Worm (Caenorhabditis elegans) whole organism, young adult: ENCODE measurements around the gene C17G10.6.

Source experiments
- B0019.2 ChIP-seq: fragments of 200-800 bp; sonication (Bioruptor generic); conservative IDR thresholded peaks from 2 replicates; pipeline ENCODE4 v1.3.6; 2022; ENCODE audit warnings: missing genetic modification reagents, missing genetic modification characterization, missing compliant biosample characterization
- B0035.1 ChIP-seq: sonication (generic microtip); optimal IDR thresholded peaks from 2 replicates; lab custom pipeline; 2016; ENCODE audit warnings: missing genetic modification characterization, mild to moderate bottlenecking, missing compliant biosample characterization, missing genotype, missing genetic modification reagents
- D2030.7 ChIP-seq: fragments of 200-800 bp; sonication (Bioruptor generic); IDR thresholded peaks from 2 replicates; pipeline ENCODE4 v1.3.6; 2022; ENCODE audit warnings: missing genetic modification reagents, missing genetic modification characterization, missing compliant biosample characterization
- F10E7.11 ChIP-seq: sonication (generic microtip); optimal IDR thresholded peaks from 2 replicates; lab custom pipeline; 2017; ENCODE audit warnings: mild to moderate bottlenecking, missing genetic modification characterization, moderate library complexity, missing compliant biosample characterization
- K11D2.4 ChIP-seq: fragments of 200-800 bp; sonication (Bioruptor generic); IDR thresholded peaks from 2 replicates; pipeline ENCODE4 v1.3.6; 2022; ENCODE audit warnings: missing genetic modification reagents, missing genetic modification characterization, missing compliant biosample characterization
- K12H6.12 ChIP-seq: fragments of 200-800 bp; sonication (Bioruptor generic); optimal IDR thresholded peaks from 2 replicates; lab custom pipeline; 2018; ENCODE audit warnings: mild to moderate bottlenecking, missing genetic modification characterization, missing compliant biosample characterization
- Y53F4B.3 ChIP-seq: fragments of 200-800 bp; sonication (Bioruptor generic); IDR thresholded peaks from 2 replicates; pipeline ENCODE4 v1.3.6; 2022; ENCODE audit warnings: missing genetic modification reagents, missing genetic modification characterization, missing compliant biosample characterization
- ama-1 ChIP-seq, 3 experiments: fragments of 150-350 bp in 1 of 3; sonication (generic microtip) in 2 of 3; optimal IDR thresholded peaks; 2 replicates each; lab custom pipeline; 2014 to 2018; ENCODE audit warnings: missing biosample characterization in 2 of 3, missing genetic modification characterization in 2 of 3, missing genetic modification reagents in 2 of 3
- attf-5 ChIP-seq: fragments of 200-800 bp; sonication (Bioruptor generic); optimal IDR thresholded peaks from 2 replicates; lab custom pipeline; 2018; ENCODE audit warnings: mild to moderate bottlenecking, missing genetic modification characterization, missing compliant biosample characterization
- bed-2 ChIP-seq: fragments of 200-800 bp; sonication (Bioruptor generic); IDR thresholded peaks from 2 replicates; pipeline ENCODE4 v1.3.6; 2022; ENCODE audit warnings: missing genetic modification reagents, missing genetic modification characterization, missing compliant biosample characterization
- cebp-1 ChIP-seq, 2 experiments: fragments of 200-800 bp in 1 of 2; sonication (Bioruptor generic) in 1 of 2; sonication (generic microtip) in 1 of 2; IDR thresholded peaks in 1 of 2; optimal IDR thresholded peaks in 1 of 2; 2 replicates each; pipeline versions ENCODE4 v1.3.6 to Lab custom; 2017 to 2022; ENCODE audit warnings: missing compliant biosample characterization in 2 of 2, missing genetic modification characterization in 2 of 2, mild to moderate bottlenecking in 1 of 2, missing genetic modification reagents in 1 of 2, moderate library complexity in 1 of 2
- ceh-27 ChIP-seq: fragments of 200-800 bp; sonication (Bioruptor generic); optimal IDR thresholded peaks from 2 replicates; lab custom pipeline; 2018; ENCODE audit warnings: mild to moderate bottlenecking, missing genetic modification characterization, moderate library complexity, missing compliant biosample characterization
- ceh-40 ChIP-seq: fragments of 200-800 bp; sonication (Bioruptor generic); IDR thresholded peaks from 2 replicates; pipeline ENCODE4 v1.3.6; 2022; ENCODE audit warnings: missing genetic modification characterization, missing compliant biosample characterization
- ceh-91 ChIP-seq: fragments of 200-800 bp; sonication (Bioruptor generic); IDR thresholded peaks from 2 replicates; pipeline ENCODE4 v1.3.6; 2022; ENCODE audit warnings: missing genetic modification reagents, missing genetic modification characterization, missing compliant biosample characterization
- dox-1 ChIP-seq: fragments of 200-800 bp; sonication (Bioruptor generic); IDR thresholded peaks from 2 replicates; pipeline ENCODE4 v1.3.6; 2022; ENCODE audit warnings: missing genetic modification reagents, missing genetic modification characterization, missing compliant biosample characterization
- efl-1 ChIP-seq: fragments of 150-350 bp; optimal IDR thresholded peaks from 2 replicates; lab custom pipeline; 2014; ENCODE audit warnings: missing biosample characterization, missing genetic modification reagents, missing genetic modification characterization
- egl-44 ChIP-seq: fragments of 200-800 bp; sonication (Bioruptor generic); IDR thresholded peaks from 2 replicates; pipeline ENCODE4 v1.3.6; 2022; ENCODE audit warnings: missing genetic modification reagents, missing genetic modification characterization, missing compliant biosample characterization
- egrh-3 ChIP-seq: fragments of 200-800 bp; sonication (Bioruptor generic); IDR thresholded peaks from 2 replicates; pipeline ENCODE4 v1.3.6; 2022; ENCODE audit warnings: missing genetic modification reagents, missing genetic modification characterization, missing compliant biosample characterization
- him-1 ChIP-seq: sonication (generic microtip); optimal IDR thresholded peaks from 2 replicates; lab custom pipeline; 2016; ENCODE audit warnings: missing genotype, missing genetic modification reagents, missing genetic modification characterization, missing compliant biosample characterization
- hmg-1.2 ChIP-seq: fragments of 200-800 bp; sonication (Bioruptor generic); IDR thresholded peaks from 2 replicates; pipeline ENCODE4 v1.3.6; 2022; ENCODE audit warnings: missing genetic modification reagents, missing genetic modification characterization, missing compliant biosample characterization
- hmg-20 ChIP-seq: fragments of 200-800 bp; sonication (Bioruptor generic); IDR thresholded peaks from 2 replicates; pipeline ENCODE4 v1.3.6; 2022; ENCODE audit warnings: missing genetic modification reagents, missing genetic modification characterization, missing compliant biosample characterization
- lag-1 ChIP-seq: fragments of 200-800 bp; sonication (Bioruptor generic); IDR thresholded peaks from 2 replicates; pipeline ENCODE4 v1.3.6; 2022; ENCODE audit warnings: missing genetic modification reagents, missing genetic modification characterization, missing compliant biosample characterization
- let-526 ChIP-seq: fragments of 200-800 bp; sonication (Bioruptor generic); IDR thresholded peaks from 2 replicates; pipeline ENCODE4 v1.3.6; 2022; ENCODE audit warnings: missing genetic modification reagents, missing genetic modification characterization, missing compliant biosample characterization
- lsy-27 ChIP-seq: sonication (generic microtip); optimal IDR thresholded peaks from 2 replicates; lab custom pipeline; 2017; ENCODE audit warnings: missing genetic modification characterization, mild to moderate bottlenecking, missing compliant biosample characterization, antibody characterized with exemption, missing genotype, borderline replicate concordance; ENCODE audit not compliant: insufficient read depth
- madf-3 ChIP-seq: fragments of 200-800 bp; sonication (Bioruptor generic); IDR thresholded peaks from 2 replicates; pipeline ENCODE4 v1.3.6; 2022; ENCODE audit warnings: missing genetic modification reagents, missing genetic modification characterization, missing compliant biosample characterization
- mxl-1 ChIP-seq: sonication (generic microtip); optimal IDR thresholded peaks from 2 replicates; lab custom pipeline; 2016; ENCODE audit warnings: missing genetic modification characterization, missing compliant biosample characterization
- nhr-27 ChIP-seq: fragments of 200-800 bp; sonication (Bioruptor generic); optimal IDR thresholded peaks from 2 replicates; lab custom pipeline; 2018; ENCODE audit warnings: mild to moderate bottlenecking, missing genetic modification characterization, moderate library complexity, missing compliant biosample characterization
- nhr-80 ChIP-seq: sonication (generic microtip); optimal IDR thresholded peaks from 2 replicates; lab custom pipeline; 2016; ENCODE audit warnings: missing genetic modification characterization, missing compliant biosample characterization
- nhr-90 ChIP-seq: sonication (generic microtip); optimal IDR thresholded peaks from 2 replicates; lab custom pipeline; 2016; ENCODE audit warnings: missing genotype, mild to moderate bottlenecking, missing genetic modification characterization, missing compliant biosample characterization
- rcor-1 ChIP-seq: fragments of 200-800 bp; sonication (Bioruptor generic); IDR thresholded peaks from 2 replicates; pipeline ENCODE4 v1.3.6; 2022; ENCODE audit warnings: missing genetic modification reagents, missing genetic modification characterization, missing compliant biosample characterization
- rpc-1 ChIP-seq, 2 experiments: fragments of 150-350 bp in 1 of 2; sonication (generic microtip) in 1 of 2; optimal IDR thresholded peaks; 2 replicates each; lab custom pipeline; 2014 to 2018; ENCODE audit warnings: missing biosample characterization in 1 of 2, missing genetic modification characterization in 1 of 2, missing genetic modification reagents in 1 of 2, missing genotype in 1 of 2
- snpc-3.4 ChIP-seq: sonication (generic microtip); optimal IDR thresholded peaks from 2 replicates; lab custom pipeline; 2017; ENCODE audit warnings: missing genetic modification characterization, mild to moderate bottlenecking, missing compliant biosample characterization, antibody characterized with exemption, moderate library complexity, missing genotype, missing genetic modification reagents
- sptf-2 ChIP-seq: fragments of 200-800 bp; sonication (Bioruptor generic); optimal IDR thresholded peaks from 2 replicates; lab custom pipeline; 2018; ENCODE audit warnings: mild to moderate bottlenecking, missing genetic modification characterization, missing compliant biosample characterization
- xnd-1 ChIP-seq: sonication (generic microtip); optimal IDR thresholded peaks from 2 replicates; lab custom pipeline; 2016; ENCODE audit warnings: missing genotype, missing genetic modification reagents, missing genetic modification characterization, missing compliant biosample characterization
- zfh-2 ChIP-seq: fragments of 200-800 bp; sonication (Bioruptor generic); conservative IDR thresholded peaks from 2 replicates; pipeline ENCODE4 v1.3.6; 2022; ENCODE audit warnings: missing genetic modification reagents, missing genetic modification characterization, missing compliant biosample characterization
- ztf-18 ChIP-seq: sonication (generic microtip); optimal IDR thresholded peaks from 2 replicates; lab custom pipeline; 2016; ENCODE audit warnings: missing genotype, mild to moderate bottlenecking, missing genetic modification characterization, missing compliant biosample characterization
- ztf-25 ChIP-seq: fragments of 200-800 bp; sonication (Bioruptor generic); IDR thresholded peaks from 2 replicates; pipeline ENCODE4 v1.3.6; 2022; ENCODE audit warnings: missing genetic modification reagents, missing genetic modification characterization, missing compliant biosample characterization
- ztf-26 ChIP-seq: sonication (generic microtip); optimal IDR thresholded peaks from 2 replicates; lab custom pipeline; 2017; ENCODE audit warnings: missing genetic modification characterization, missing compliant biosample characterization
- ztf-28 ChIP-seq: fragments of 200-800 bp; sonication (Bioruptor generic); IDR thresholded peaks from 2 replicates; pipeline ENCODE4 v1.3.6; 2022; ENCODE audit warnings: missing genetic modification reagents, missing genetic modification characterization, missing compliant biosample characterization
- ztf-6 ChIP-seq: fragments of 200-800 bp; sonication (Bioruptor generic); IDR thresholded peaks from 2 replicates; pipeline ENCODE4 v1.3.6; 2022; ENCODE audit warnings: missing genetic modification reagents, missing genetic modification characterization, missing compliant biosample characterization

The C17G10.6 gene

ce11 chrII:5603194-5603593, at the start of gene C17G10.6:
Gene C17G10.6, minus strand, starts transcription at chrII:5603294.
- no peak for TF ChIP-seq K11D2.4 (GFP tag; lab: Robert Waterston, UW)
- TF ChIP-seq dox-1 (GFP tag; lab: Robert Waterston, UW), result no peak
- TF ChIP-seq madf-3, result no peak
- no peak for TF ChIP-seq Y53F4B.3 (GFP tag; lab: Robert Waterston, UW)
- no peak for TF ChIP-seq lag-1 (GFP tag; lab: Robert Waterston, UW)
- TF ChIP-seq rpc-1 (optimal IDR thresholded peaks at IDR 0.05; lab: Kevin White, UChicago), result no peak
- no peak for TF ChIP-seq rpc-1 (tag; optimal IDR thresholded peaks at IDR 0.05; lab: Kevin White, UChicago)
- no peak for TF ChIP-seq nhr-27 (tag; lab: Kevin White, UChicago)

ce11 chrII:5652334-5652733, 49.2 kb upstream of the C17G10.6 start, which contains the start of gene bli-2:
Gene bli-2, minus strand, starts transcription at chrII:5652434.
- TF ChIP-seq nhr-90 (no peak), F10E7.11 (tag; lab: Kevin White, UChicago) (no peak), him-1 (tag; lab: Kevin White, UChicago) (no peak), hmg-20 (GFP tag; lab: Robert Waterston, UW) (no peak), egl-44 (no peak), mxl-1 (tag; lab: Kevin White, UChicago) (no peak), B0035.1 (tag; lab: Kevin White, UChicago) (no peak), B0019.2 (GFP tag; lab: Robert Waterston, UW) (no peak), lsy-27 (no peak), ceh-40 (GFP tag; lab: Robert Waterston, UW) (no peak), ztf-28 (GFP tag; lab: Robert Waterston, UW) (no peak)

- peak; percentile 64; the same call in 1 of the 2 replicates for TF ChIP-seq egrh-3 (GFP tag; lab: Robert Waterston, UW)
- TF ChIP-seq zfh-2 (GFP tag; lab: Robert Waterston, UW), result peak; percentile 85
- TF ChIP-seq ztf-26, result no peak
Observed at ce11 chrII:5651426-5651825, 48.3 kb upstream of the C17G10.6 start.

DNA sequence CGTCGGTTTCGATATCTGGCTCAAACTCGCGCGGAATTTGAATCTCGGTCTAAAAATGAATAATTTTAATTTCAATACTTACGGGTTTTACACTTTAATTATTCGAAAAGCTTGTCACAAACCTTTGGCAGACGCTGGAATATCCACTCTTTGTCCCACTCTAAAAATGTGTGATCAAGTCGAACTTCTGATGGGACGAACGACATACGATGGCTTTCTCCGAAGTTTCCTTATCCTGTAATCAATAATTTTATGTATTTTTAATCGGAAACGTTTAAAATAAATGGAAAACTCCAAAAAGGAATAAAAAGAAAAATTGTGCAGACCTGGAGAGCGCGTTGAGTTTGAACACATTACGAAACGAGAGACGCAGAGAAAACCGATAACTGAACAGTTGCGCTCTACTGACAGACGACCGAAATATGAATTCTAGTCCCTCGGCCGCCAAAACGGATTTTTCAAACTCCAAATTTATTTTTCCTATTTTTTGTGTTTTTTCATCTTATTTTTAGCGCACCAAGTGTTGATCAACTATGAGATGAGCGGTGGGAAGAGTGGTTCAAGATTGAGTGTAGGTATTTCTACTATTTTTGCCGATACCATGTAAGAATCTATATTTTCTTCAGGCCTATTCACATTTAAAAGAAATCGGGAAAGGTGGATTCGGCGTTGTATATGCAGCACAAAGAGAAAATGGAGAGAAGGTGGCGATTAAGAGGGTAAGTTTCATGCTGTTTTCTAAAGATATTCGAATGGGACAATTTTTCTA, 46.3 kb upstream of the C17G10.6 start, which contains the start of the genes sam-4, F59E12.17 and zyg-1:
Gene sam-4, minus strand, starts transcription at position 51 of the 769 bp plus-strand sequence.
Gene F59E12.17, minus strand, starts transcription at position 235 of the 769 bp plus-strand sequence.
Gene zyg-1, plus strand, starts transcription at position 513 of the 769 bp plus-strand sequence.
- TF ChIP-seq ama-1 (optimal IDR thresholded peaks at IDR 0.05; lab: Kevin White, UChicago), result no peak
- no peak for TF ChIP-seq ama-1 (GFP tag; optimal IDR thresholded peaks at IDR 0.05; lab: Kevin White, UChicago)
- TF ChIP-seq let-526 (GFP tag; lab: Robert Waterston, UW), result 0 out of 2 replicates have a peak, but pooled peaks have one; percentile 35
- TF ChIP-seq ceh-91 (GFP tag; lab: Robert Waterston, UW), result peak; percentile 58; the same call in 1 of the 2 replicates
- peak; percentile 82 for TF ChIP-seq hmg-1.2
- peak; percentile 4 for TF ChIP-seq nhr-80 (tag; lab: Kevin White, UChicago)
- no peak for TF ChIP-seq ztf-6
- no peak for TF ChIP-seq B0035.1 (tag; lab: Kevin White, UChicago)
- TF ChIP-seq bed-2 (GFP tag; lab: Robert Waterston, UW), result no peak
- TF ChIP-seq K12H6.12 (tag; lab: Kevin White, UChicago), result peak; percentile 31
- no peak for TF ChIP-seq sptf-2 (GFP tag; lab: Kevin White, UChicago)
- peak; percentile 74 for TF ChIP-seq snpc-3.4
- TF ChIP-seq B0019.2 (GFP tag; lab: Robert Waterston, UW), result peak; percentile 73
- TF ChIP-seq attf-5 (GFP tag; lab: Kevin White, UChicago), result peak; percentile 85
- 0 out of 2 replicates have a peak, but pooled peaks have one; percentile 60 for TF ChIP-seq ztf-25
- peak; percentile 76 for TF ChIP-seq efl-1 (GFP tag; lab: Kevin White, UChicago)
- no peak for TF ChIP-seq rpc-1 (optimal IDR thresholded peaks at IDR 0.05; lab: Kevin White, UChicago)
- TF ChIP-seq rpc-1 (tag; optimal IDR thresholded peaks at IDR 0.05; lab: Kevin White, UChicago), result no peak
- peak; percentile 1 for TF ChIP-seq xnd-1 (tag; lab: Kevin White, UChicago)
- TF ChIP-seq cebp-1 (GFP tag; IDR thresholded peaks at IDR 0.05; lab: Robert Waterston, UW), result peak; percentile 41; the same call in 1 of the 2 replicates
- TF ChIP-seq cebp-1 (tag; optimal IDR thresholded peaks at IDR 0.05; lab: Kevin White, UChicago), result peak; percentile 50
- peak; percentile 53 for TF ChIP-seq egrh-3 (GFP tag; lab: Robert Waterston, UW)
- TF ChIP-seq ztf-18 (tag; lab: Kevin White, UChicago), result peak; percentile 39
- TF ChIP-seq rcor-1, result peak; percentile 13; the same call in 1 of the 2 replicates
- TF ChIP-seq him-1 (tag; lab: Kevin White, UChicago), result no peak
- TF ChIP-seq D2030.7 (GFP tag; lab: Robert Waterston, UW), result peak; percentile 82
- peak; percentile 64 for TF ChIP-seq ceh-27
- TF ChIP-seq mxl-1 (tag; lab: Kevin White, UChicago), result no peak
